Worm (Caenorhabditis elegans): ENCODE results near the gene Y14H12A.2.

DNA sequence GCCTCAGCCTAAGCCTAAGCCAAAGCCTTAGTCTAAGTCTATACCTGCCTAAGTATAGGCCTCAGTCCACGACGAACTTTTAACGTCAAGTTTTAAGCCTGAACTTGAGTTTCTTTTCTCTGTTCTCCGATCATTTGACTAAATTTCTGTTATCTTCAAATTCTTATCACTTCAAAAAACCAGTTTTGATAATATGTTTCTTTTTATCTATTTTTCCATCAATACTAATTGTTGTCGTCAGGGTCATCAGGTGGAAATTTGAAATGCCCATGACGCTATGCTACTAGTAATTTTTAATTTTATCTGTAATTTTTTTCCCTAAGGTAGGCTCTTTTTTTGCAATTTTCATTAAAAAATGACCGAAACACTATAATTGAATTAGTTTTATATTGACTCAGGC, 22.0 kb upstream of the Y14H12A.2 start:
- TF ChIP-seq snpc-4 (tag; optimal IDR thresholded peaks at IDR 0.05) (no peak), hlh-1 (tag; optimal IDR thresholded peaks at IDR 0.05) (no peak), blmp-1 (tag; optimal IDR thresholded peaks at IDR 0.05) (no peak), elt-1 (tag; optimal IDR thresholded peaks at IDR 0.05; ENCODE audit: borderline replicate concordance, insufficient read depth) (no peak)

All from whole organism, mixed stage, embryonic.